Worm (Caenorhabditis elegans) whole organism, L1 larva: ENCODE results near the gene Y111B2A.1.

ENCODE experiments used
- ama-1 ChIP-seq: fragments of 150-350 bp; optimal IDR thresholded peaks from 2 replicates; lab custom pipeline; 2014
- ceh-82 ChIP-seq, 3 experiments: fragments of 150-350 bp in 1 of 3; sonication (generic microtip) in 2 of 3; optimal IDR thresholded peaks; 2 replicates each; lab custom pipeline; 2014 to 2017; ENCODE audit warnings: missing biosample characterization in 3 of 3, missing genetic modification characterization in 3 of 3
- efl-1 ChIP-seq, 4 experiments: fragments of 150-350 bp; optimal IDR thresholded peaks in 3 of 4; peaks in 1 of 4; 1 replicate in 1 of 4; 2 replicates in 3 of 4; lab custom pipeline; 2014; ENCODE audit warnings: missing biosample characterization in 2 of 4, missing genetic modification characterization in 2 of 4, missing genetic modification reagents in 2 of 4
- efl-3 ChIP-seq: fragments of 200-800 bp; sonication (Bioruptor generic); optimal IDR thresholded peaks from 2 replicates; lab custom pipeline; 2018; ENCODE audit warnings: mild to moderate bottlenecking, missing genetic modification characterization, missing compliant biosample characterization
- egl-27 ChIP-seq, 2 experiments: fragments of 150-350 bp in 1 of 2; sonication (generic microtip); optimal IDR thresholded peaks; 3 replicates each; lab custom pipeline; 2017 to 2018; ENCODE audit warnings: missing biosample characterization in 2 of 2, missing genetic modification characterization in 2 of 2, missing genetic modification reagents in 2 of 2
- grh-1 ChIP-seq: fragments of 200-800 bp; sonication (Bioruptor generic); IDR thresholded peaks from 2 replicates; pipeline ENCODE4 v1.3.6; 2022; ENCODE audit warnings: missing genetic modification reagents, missing genetic modification characterization, missing compliant biosample characterization
- hlh-4 ChIP-seq: sonication (generic microtip); optimal IDR thresholded peaks from 2 replicates; lab custom pipeline; 2016; ENCODE audit warnings: mild to moderate bottlenecking, missing genetic modification characterization, missing compliant biosample characterization
- lin-35 ChIP-seq, 2 experiments: fragments of 150-350 bp; optimal IDR thresholded peaks; 2 replicates each; lab custom pipeline; 2014; ENCODE audit warnings: missing biosample characterization in 2 of 2, missing genetic modification characterization in 2 of 2, missing genetic modification reagents in 2 of 2
- lsy-2 ChIP-seq, 2 experiments: fragments of 150-350 bp; optimal IDR thresholded peaks; 2 replicates each; lab custom pipeline; 2014; ENCODE audit warnings: missing biosample characterization in 2 of 2, missing genetic modification characterization in 2 of 2
- pqm-1 ChIP-seq: sonication (generic microtip); optimal IDR thresholded peaks from 3 replicates; lab custom pipeline; 2017; ENCODE audit warnings: missing biosample characterization, missing genetic modification characterization
- sptf-1 ChIP-seq: fragments of 150-350 bp; optimal IDR thresholded peaks from 2 replicates; lab custom pipeline; 2014; ENCODE audit warnings: missing biosample characterization, missing genetic modification characterization
- zag-1 ChIP-seq: fragments of 150-350 bp; optimal IDR thresholded peaks from 2 replicates; lab custom pipeline; 2014; ENCODE audit warnings: missing biosample characterization, missing genetic modification characterization
- ztf-4 ChIP-seq: fragments of 150-350 bp; optimal IDR thresholded peaks from 2 replicates; lab custom pipeline; 2014; ENCODE audit warnings: missing biosample characterization, missing genetic modification characterization

DNA sequence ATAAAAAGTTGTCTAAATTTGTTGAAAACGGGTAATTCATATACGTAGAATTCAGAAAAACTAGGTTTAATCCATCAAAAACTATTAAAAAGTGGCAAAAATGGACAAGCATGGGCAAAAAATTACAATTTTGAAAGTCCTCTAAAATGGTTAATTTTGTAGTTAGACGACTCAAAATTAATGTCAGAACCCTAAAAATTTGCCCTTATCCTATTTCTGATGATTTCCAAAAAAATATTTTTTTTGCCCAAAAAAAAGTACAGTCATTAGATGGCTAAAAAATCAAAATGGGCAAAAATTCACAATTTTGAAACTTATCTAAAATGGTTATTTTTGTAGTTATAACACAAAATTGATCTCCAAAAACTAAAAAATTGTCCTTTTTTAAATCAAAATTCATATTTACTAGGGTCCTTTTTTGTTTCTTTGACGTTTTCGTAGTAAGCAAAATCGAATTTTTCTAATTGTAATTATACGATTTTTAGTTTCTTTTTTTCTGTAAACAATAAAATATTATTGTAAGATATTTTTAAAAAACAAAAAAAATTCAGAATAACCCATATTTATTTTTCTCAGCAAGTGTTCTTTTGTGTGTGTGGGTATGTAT, 41.9 kb upstream of the Y111B2A.1 start:
- TF ChIP-seq zag-1 (tag; lab: Kevin White, UChicago) (no peak), sptf-1 (tag; lab: Kevin White, UChicago) (no peak), pqm-1 (tag; lab: Kevin White, UChicago) (no peak), efl-3 (no peak), efl-1 (optimal IDR thresholded peaks at IDR 0.05; lab: Kevin White, UChicago) (no peak), efl-1 (GFP tag; optimal IDR thresholded peaks at IDR 0.05 in 1 of 2; lab: Kevin White, UChicago) (no peak), hlh-4 (no peak), grh-1 (no peak), ztf-4 (tag; lab: Kevin White, UChicago) (no peak), lsy-2 (tag; optimal IDR thresholded peaks at IDR 0.05; lab: Kevin White, UChicago) (no peak), ceh-82 (tag; optimal IDR thresholded peaks at IDR 0.05; lab: Kevin White, UChicago) (no peak), ama-1 (no peak), egl-27 (tag; optimal IDR thresholded peaks at IDR 0.05; lab: Kevin White, UChicago) (no peak), lin-35 (GFP tag; optimal IDR thresholded peaks at IDR 0.05; lab: Kevin White, UChicago) (no peak)
